Worm (Caenorhabditis elegans) whole organism, L1 larva: ENCODE data around the gene hid-1.

ENCODE experiments used
- C04F5.9 ChIP-seq: sonication (generic microtip); optimal IDR thresholded peaks from 2 replicates; lab custom pipeline; 2016; ENCODE audit warnings: missing genetic modification characterization, missing compliant biosample characterization
- C16A3.4 ChIP-seq: fragments of 150-350 bp; optimal IDR thresholded peaks from 2 replicates; lab custom pipeline; 2014; ENCODE audit warnings: missing biosample characterization, missing genetic modification characterization
- C34B4.2 ChIP-seq: sonication (generic microtip); optimal IDR thresholded peaks from 2 replicates; lab custom pipeline; 2017; ENCODE audit warnings: mild to moderate bottlenecking, missing genetic modification characterization, missing compliant biosample characterization
- Y116A8C.19 ChIP-seq: sonication (generic microtip); optimal IDR thresholded peaks from 2 replicates; lab custom pipeline; 2016; ENCODE audit warnings: missing compliant biosample characterization, missing genetic modification characterization, borderline replicate concordance
- aha-1 ChIP-seq: fragments of 150-350 bp; optimal IDR thresholded peaks from 2 replicates; lab custom pipeline; 2014; ENCODE audit warnings: missing biosample characterization, missing genetic modification characterization
- alr-1 ChIP-seq: fragments of 200-800 bp; sonication (Bioruptor generic); optimal IDR thresholded peaks from 2 replicates; lab custom pipeline; 2018; ENCODE audit warnings: borderline replicate concordance, mild to moderate bottlenecking, missing genetic modification characterization, missing compliant biosample characterization
- blmp-1 ChIP-seq: fragments of 150-350 bp; optimal IDR thresholded peaks from 2 replicates; lab custom pipeline; 2014; ENCODE audit warnings: missing biosample characterization, missing genetic modification characterization
- ceh-82 ChIP-seq, 3 experiments: fragments of 150-350 bp in 1 of 3; sonication (generic microtip) in 2 of 3; optimal IDR thresholded peaks; 2 replicates each; lab custom pipeline; 2014 to 2017; ENCODE audit warnings: missing biosample characterization in 3 of 3, missing genetic modification characterization in 3 of 3
- ceh-88 ChIP-seq: fragments of 200-800 bp; sonication (Bioruptor generic); IDR thresholded peaks from 2 replicates; pipeline ENCODE4 v1.3.6; 2022; ENCODE audit warnings: missing genetic modification characterization, missing compliant biosample characterization
- ces-1 ChIP-seq: fragments of 150-350 bp; optimal IDR thresholded peaks from 2 replicates; lab custom pipeline; 2014; ENCODE audit warnings: missing biosample characterization, missing genetic modification reagents, missing genetic modification characterization
- dpl-1 ChIP-seq, 3 experiments: fragments of 150-350 bp in 2 of 3; sonication (generic microtip) in 1 of 3; optimal IDR thresholded peaks; 2 replicates each; lab custom pipeline; 2014 to 2017; ENCODE audit warnings: missing biosample characterization in 3 of 3, missing genetic modification characterization in 3 of 3, missing genetic modification reagents in 3 of 3
- dsc-1 ChIP-seq: sonication (generic microtip); optimal IDR thresholded peaks from 2 replicates; lab custom pipeline; 2016; ENCODE audit warnings: mild to moderate bottlenecking, missing genetic modification characterization, missing compliant biosample characterization
- efl-1 ChIP-seq, 4 experiments: fragments of 150-350 bp; optimal IDR thresholded peaks in 3 of 4; peaks in 1 of 4; 1 replicate in 1 of 4; 2 replicates in 3 of 4; lab custom pipeline; 2014; ENCODE audit warnings: missing biosample characterization in 2 of 4, missing genetic modification characterization in 2 of 4, missing genetic modification reagents in 2 of 4
- egl-13 ChIP-seq: sonication (generic microtip); optimal IDR thresholded peaks from 2 replicates; lab custom pipeline; 2016; ENCODE audit warnings: missing genotype, missing genetic modification reagents, missing genetic modification characterization, missing compliant biosample characterization
- fkh-10 ChIP-seq: sonication (generic microtip); optimal IDR thresholded peaks from 2 replicates; lab custom pipeline; 2017; ENCODE audit warnings: missing biosample characterization, missing genetic modification reagents, missing genetic modification characterization
- hlh-17 ChIP-seq: fragments of 200-800 bp; sonication (Bioruptor generic); optimal IDR thresholded peaks from 2 replicates; lab custom pipeline; 2018; ENCODE audit warnings: missing genetic modification characterization, mild to moderate bottlenecking, missing compliant biosample characterization, moderate library complexity, borderline replicate concordance
- isw-1 ChIP-seq: fragments of 200-800 bp; sonication (Bioruptor generic); IDR thresholded peaks from 2 replicates; pipeline ENCODE4 v1.3.6; 2022; ENCODE audit warnings: missing genetic modification characterization, missing compliant biosample characterization
- jun-1 ChIP-seq: fragments of 150-350 bp; optimal IDR thresholded peaks from 2 replicates; lab custom pipeline; 2014; ENCODE audit warnings: missing biosample characterization, missing genetic modification reagents, missing genetic modification characterization
- lin-14 ChIP-seq: fragments of 200-800 bp; sonication (Bioruptor generic); optimal IDR thresholded peaks from 2 replicates; lab custom pipeline; 2018; ENCODE audit warnings: mild to moderate bottlenecking, missing genetic modification characterization, moderate library complexity, missing compliant biosample characterization
- lin-35 ChIP-seq, 2 experiments: fragments of 150-350 bp; optimal IDR thresholded peaks; 2 replicates each; lab custom pipeline; 2014; ENCODE audit warnings: missing biosample characterization in 2 of 2, missing genetic modification characterization in 2 of 2, missing genetic modification reagents in 2 of 2
- lir-3 ChIP-seq: sonication (generic microtip); optimal IDR thresholded peaks from 2 replicates; lab custom pipeline; 2016; ENCODE audit warnings: mild to moderate bottlenecking, missing genetic modification characterization, moderate library complexity, missing compliant biosample characterization; ENCODE audit not compliant: poor library complexity
- lsy-2 ChIP-seq, 2 experiments: fragments of 150-350 bp; optimal IDR thresholded peaks; 2 replicates each; lab custom pipeline; 2014; ENCODE audit warnings: missing biosample characterization in 2 of 2, missing genetic modification characterization in 2 of 2
- mef-2 ChIP-seq: fragments of 150-350 bp; optimal IDR thresholded peaks from 2 replicates; lab custom pipeline; 2014; ENCODE audit warnings: missing biosample characterization, missing genetic modification characterization
- nhr-12 ChIP-seq: sonication (generic microtip); optimal IDR thresholded peaks from 2 replicates; lab custom pipeline; 2017; ENCODE audit warnings: missing biosample characterization, missing genetic modification characterization
- nhr-20 ChIP-seq: sonication (generic microtip); optimal IDR thresholded peaks from 2 replicates; lab custom pipeline; 2016; ENCODE audit warnings: mild to moderate bottlenecking, missing genetic modification characterization, missing compliant biosample characterization
- nhr-47 ChIP-seq: sonication (generic microtip); optimal IDR thresholded peaks from 2 replicates; lab custom pipeline; 2016; ENCODE audit warnings: mild to moderate bottlenecking, missing genetic modification characterization, moderate library complexity, missing compliant biosample characterization
- nhr-71 ChIP-seq: sonication (generic microtip); optimal IDR thresholded peaks from 2 replicates; lab custom pipeline; 2016; ENCODE audit warnings: mild to moderate bottlenecking, missing genetic modification characterization, moderate library complexity, missing compliant biosample characterization
- nhr-76 ChIP-seq: sonication (generic microtip); optimal IDR thresholded peaks from 2 replicates; lab custom pipeline; 2017; ENCODE audit warnings: missing biosample characterization, missing genetic modification characterization
- nhr-85 ChIP-seq: sonication (generic microtip); peaks from one replicate; lab custom pipeline; 2016; ENCODE audit warnings: missing genetic modification characterization, inconsistent platforms, missing compliant biosample characterization
- rnt-1 ChIP-seq: sonication (generic microtip); optimal IDR thresholded peaks from 2 replicates; lab custom pipeline; 2016; ENCODE audit warnings: mild to moderate bottlenecking, missing genetic modification characterization, moderate library complexity, missing compliant biosample characterization
- skn-1 ChIP-seq: fragments of 150-350 bp; optimal IDR thresholded peaks from 2 replicates; lab custom pipeline; 2014; ENCODE audit warnings: missing biosample characterization, missing genetic modification characterization
- snu-23 ChIP-seq: sonication (generic microtip); optimal IDR thresholded peaks from 2 replicates; lab custom pipeline; 2016; ENCODE audit warnings: missing genetic modification characterization, missing compliant biosample characterization
- sox-4 ChIP-seq: sonication (generic microtip); optimal IDR thresholded peaks from 2 replicates; lab custom pipeline; 2016; ENCODE audit warnings: missing genetic modification characterization, missing compliant biosample characterization
- sptf-1 ChIP-seq: fragments of 150-350 bp; optimal IDR thresholded peaks from 2 replicates; lab custom pipeline; 2014; ENCODE audit warnings: missing biosample characterization, missing genetic modification characterization
- swsn-7 ChIP-seq: sonication (generic microtip); optimal IDR thresholded peaks from 2 replicates; lab custom pipeline; 2016; ENCODE audit warnings: missing genetic modification characterization, missing compliant biosample characterization
- tbx-2 ChIP-seq: sonication (generic microtip); optimal IDR thresholded peaks from 2 replicates; lab custom pipeline; 2016; ENCODE audit warnings: missing genetic modification characterization, missing compliant biosample characterization
- unc-130 ChIP-seq: fragments of 150-350 bp; optimal IDR thresholded peaks from 2 replicates; lab custom pipeline; 2017; ENCODE audit warnings: missing biosample characterization, missing genetic modification characterization, inconsistent platforms
- unc-30 ChIP-seq: sonication (generic microtip); optimal IDR thresholded peaks from 2 replicates; lab custom pipeline; 2017; ENCODE audit warnings: missing biosample characterization, missing genetic modification characterization
- unc-86 ChIP-seq: sonication (generic microtip); optimal IDR thresholded peaks from 2 replicates; lab custom pipeline; 2016; ENCODE audit warnings: missing genetic modification characterization, missing compliant biosample characterization
- unc-98 ChIP-seq: fragments of 200-800 bp; sonication (Bioruptor generic); IDR thresholded peaks from 2 replicates; pipeline ENCODE4 v1.3.6; 2022; ENCODE audit warnings: missing genetic modification characterization, missing compliant biosample characterization
- xbp-1 ChIP-seq: sonication (generic microtip); optimal IDR thresholded peaks from 2 replicates; lab custom pipeline; 2016; ENCODE audit warnings: missing genetic modification characterization, missing compliant biosample characterization
- ztf-11 ChIP-seq, 2 experiments: sonication (generic microtip); optimal IDR thresholded peaks; 2 replicates each; lab custom pipeline; 2016 to 2017; ENCODE audit warnings: missing genetic modification characterization in 2 of 2, missing biosample characterization in 1 of 2, missing compliant biosample characterization in 1 of 2

The hid-1 gene

DNA sequence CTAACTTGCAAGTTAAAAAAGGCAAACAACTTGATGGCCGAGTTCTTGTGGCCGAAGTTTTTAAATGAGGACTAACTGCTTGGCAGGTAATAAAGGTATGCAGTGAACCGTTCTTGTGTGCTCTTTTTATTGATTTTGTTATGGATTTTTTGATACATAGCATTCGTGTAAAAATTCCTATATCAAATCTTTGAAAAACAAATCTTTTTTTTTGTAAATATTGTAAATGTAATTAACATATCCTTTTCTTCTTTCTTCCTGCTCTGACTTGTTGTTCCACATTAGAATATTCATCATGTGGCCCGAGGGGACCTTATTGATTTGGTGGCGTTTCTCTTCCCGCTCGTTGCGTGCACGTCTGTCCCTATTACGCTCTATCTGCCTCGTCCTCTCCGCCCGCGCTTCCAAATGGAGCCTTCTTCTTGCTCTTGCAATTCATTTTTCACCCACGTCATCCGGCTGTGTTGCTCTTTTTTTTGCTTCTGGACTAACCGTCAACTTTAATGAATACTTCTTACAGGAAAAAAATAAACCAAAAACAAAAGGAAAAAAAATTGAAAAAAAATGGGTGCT is at the start of gene hid-1:
hid-1 (plus strand) TSS at position 523 of the 573 bp plus-strand sequence.
- TF ChIP-seq snu-23 (GFP tag; lab: Kevin White, UChicago) (peak; percentile 10), nhr-47 (peak; percentile 29), egl-13 (peak; percentile 57), alr-1 (tag; lab: Kevin White, UChicago) (no peak), ces-1 (GFP tag; lab: Kevin White, UChicago) (peak; percentile 8), ceh-88 (GFP tag; lab: Robert Waterston, UW) (no peak), swsn-7 (tag; lab: Kevin White, UChicago) (peak; percentile 13), nhr-85 (tag; lab: Kevin White, UChicago) (peak; percentile 49), lsy-2 (tag; optimal IDR thresholded peaks at IDR 0.05; lab: Kevin White, UChicago) (peak in 1 of 2 experiments; percentile 11), lin-14 (GFP tag; lab: Kevin White, UChicago) (peak; percentile 83), sox-4 (tag; lab: Kevin White, UChicago) (no peak), C34B4.2 (tag; lab: Kevin White, UChicago) (no peak), nhr-71 (peak; percentile 30), skn-1 (peak; percentile 30), ceh-82 (tag; optimal IDR thresholded peaks at IDR 0.05; lab: Kevin White, UChicago) (peak in 1 of 3 experiments; percentile 53), ztf-11 (tag; optimal IDR thresholded peaks at IDR 0.05; lab: Kevin White, UChicago) (peak in 1 of 2 experiments; percentile 46), aha-1 (tag; lab: Kevin White, UChicago) (no peak), unc-86 (peak; percentile 51), C04F5.9 (tag; lab: Kevin White, UChicago) (no peak), sptf-1 (no peak), rnt-1 (tag; lab: Kevin White, UChicago) (peak; percentile 38), fkh-10 (peak; percentile 11), xbp-1 (tag; lab: Kevin White, UChicago) (peak; percentile 4), unc-98 (GFP tag; lab: Robert Waterston, UW) (no peak), tbx-2 (tag; lab: Kevin White, UChicago) (peak; percentile 9)
- TF ChIP-seq, all 84 proteins: peak for 17

DNA sequence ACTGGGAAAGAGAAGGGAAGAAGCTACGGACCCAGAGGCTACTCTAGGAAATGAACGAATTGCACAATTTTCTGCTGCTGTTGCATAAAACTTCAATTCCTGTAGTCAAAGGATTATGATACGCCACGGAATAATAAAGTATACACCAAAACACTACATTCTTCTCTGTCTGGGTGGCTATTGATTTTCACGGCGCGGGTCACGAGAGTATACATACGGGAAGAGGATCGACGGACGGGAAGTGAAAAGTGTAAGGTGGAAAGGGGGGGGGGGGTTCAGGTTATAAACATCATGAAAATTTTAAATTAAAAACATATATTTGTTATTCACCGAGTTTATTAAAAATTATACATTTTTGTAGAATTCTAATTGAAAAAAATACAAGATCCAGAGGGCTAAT is 49.5 kb upstream of the hid-1 start:
- TF ChIP-seq ceh-82 (tag; optimal IDR thresholded peaks at IDR 0.05; lab: Kevin White, UChicago) (no peak), C16A3.4 (tag; lab: Kevin White, UChicago) (no peak), unc-30 (tag; lab: Kevin White, UChicago) (no peak), nhr-71 (no peak), lir-3 (tag; lab: Kevin White, UChicago) (no peak), unc-86 (no peak), blmp-1 (peak; percentile 75), nhr-12 (tag; lab: Kevin White, UChicago) (no peak), hlh-17 (GFP tag; lab: Kevin White, UChicago) (no peak), efl-1 (optimal IDR thresholded peaks at IDR 0.05; lab: Kevin White, UChicago) (no peak), efl-1 (GFP tag; optimal IDR thresholded peaks at IDR 0.05 in 1 of 2; lab: Kevin White, UChicago) (peak in 1 of 2 experiments; percentile 58), jun-1 (tag; lab: Kevin White, UChicago) (no peak), dsc-1 (no peak), nhr-76 (tag; lab: Kevin White, UChicago) (no peak), skn-1 (peak; percentile 40), isw-1 (no peak), Y116A8C.19 (tag; lab: Kevin White, UChicago) (no peak), swsn-7 (tag; lab: Kevin White, UChicago) (no peak), ceh-88 (GFP tag; lab: Robert Waterston, UW) (no peak), lin-35 (GFP tag; optimal IDR thresholded peaks at IDR 0.05; lab: Kevin White, UChicago) (no peak), snu-23 (GFP tag; lab: Kevin White, UChicago) (no peak), dpl-1 (GFP tag; optimal IDR thresholded peaks at IDR 0.05; lab: Kevin White, UChicago) (no peak), unc-130 (tag; lab: Kevin White, UChicago) (no peak), mef-2 (tag; lab: Kevin White, UChicago) (no peak), lin-14 (GFP tag; lab: Kevin White, UChicago) (peak; percentile 19), nhr-20 (tag; lab: Kevin White, UChicago) (peak; percentile 1), sptf-1 (no peak)
- TF ChIP-seq, all 84 proteins: peak for 5
